Fruit fly (Drosophila melanogaster): ENCODE measurements around the gene CG5888.

CG5888 gene

dm6 chr2L:16491123-16491751 is 43.0 kb upstream of the CG5888 start, which contains the start of gene Tpr2 (continued):
- peak; percentile 39 for TF ChIP-seq kni (GFP tag; optimal IDR thresholded peaks at IDR 0.05)
- peak; percentile 11 for TF ChIP-seq CG6254 (GFP tag; optimal IDR thresholded peaks at IDR 0.05)
- TF ChIP-seq CG1529 (GFP tag; optimal IDR thresholded peaks at IDR 0.05): peak; percentile 33
- TF ChIP-seq D (optimal IDR thresholded peaks at IDR 0.05): no peak
- no peak for TF ChIP-seq D (GFP tag; optimal IDR thresholded peaks at IDR 0.05)
- TF ChIP-seq Camta (GFP tag; optimal IDR thresholded peaks at IDR 0.05): peak; percentile 71
- TF ChIP-seq CG7963 (GFP tag; IDR thresholded peaks at IDR 0.05; ENCODE audit: partially characterized antibody): peak; percentile 74; the same call in 2 of the 3 replicates
- no peak for TF ChIP-seq CG4424 (GFP tag; optimal IDR thresholded peaks at IDR 0.05)
- TF ChIP-seq psq (GFP tag; optimal IDR thresholded peaks at IDR 0.05): no peak
- peak; percentile 55 for TF ChIP-seq CG30020 (tag; optimal IDR thresholded peaks at IDR 0.05)
- peak; percentile 92 for TF ChIP-seq CG2116 (GFP tag; optimal IDR thresholded peaks at IDR 0.05)
- peak; percentile 95 for TF ChIP-seq hbn (GFP tag; IDR thresholded peaks at IDR 0.05; ENCODE audit: partially characterized antibody)
- peak in 1 of 2 experiments; percentile 29 for TF ChIP-seq bsh (GFP tag; optimal IDR thresholded peaks at IDR 0.05)
- no peak for TF ChIP-seq CG16779 (GFP tag; IDR thresholded peaks at IDR 0.05)
- peak; percentile 37 for TF ChIP-seq gcm2 (GFP tag; optimal IDR thresholded peaks at IDR 0.05)
- TF ChIP-seq CG11247 (GFP tag; IDR thresholded peaks at IDR 0.05): no peak
- TF ChIP-seq CG13123 (GFP tag; optimal IDR thresholded peaks at IDR 0.05): peak; percentile 4
- no peak for TF ChIP-seq nau (GFP tag; optimal IDR thresholded peaks at IDR 0.05)
- no peak for TF ChIP-seq CG32532 (GFP tag; IDR thresholded peaks at IDR 0.05)
- TF ChIP-seq CG9437 (GFP tag; optimal IDR thresholded peaks at IDR 0.05): peak; percentile 30
- no peak for TF ChIP-seq onecut (GFP tag; IDR thresholded peaks at IDR 0.05)
- peak; percentile 69 for TF ChIP-seq sob (GFP tag; IDR thresholded peaks at IDR 0.05)
- TF ChIP-seq CG30403 (GFP tag; optimal IDR thresholded peaks at IDR 0.05): peak; percentile 57
- TF ChIP-seq ash1 (GFP tag; optimal IDR thresholded peaks at IDR 0.05): no peak
- peak; percentile 66; the same call in 1 of the 2 replicates for TF ChIP-seq ato (GFP tag; IDR thresholded peaks at IDR 0.05; ENCODE audit: partially characterized antibody)
- 0 out of 3 replicates have a peak, but pooled peaks have one; percentile 40 for TF ChIP-seq CG11456 (GFP tag; IDR thresholded peaks at IDR 0.05)
- TF ChIP-seq grn (GFP tag; optimal IDR thresholded peaks at IDR 0.05): peak; percentile 48
- no peak for TF ChIP-seq z (GFP tag; IDR thresholded peaks at IDR 0.05)
- peak; percentile 71 for TF ChIP-seq salm (tag; optimal IDR thresholded peaks at IDR 0.05)
- TF ChIP-seq Max (GFP tag; optimal IDR thresholded peaks at IDR 0.05): peak; percentile 87
- peak; percentile 60 for TF ChIP-seq YL-1 (GFP tag; optimal IDR thresholded peaks at IDR 0.05)
- TF ChIP-seq Elba2 (GFP tag; optimal IDR thresholded peaks at IDR 0.05): no peak
- TF ChIP-seq disco-r (GFP tag; optimal IDR thresholded peaks at IDR 0.05): peak; percentile 49
- no peak for TF ChIP-seq CG6854 (GFP tag; optimal IDR thresholded peaks at IDR 0.05)
- TF ChIP-seq odd (GFP tag; optimal IDR thresholded peaks at IDR 0.05): peak; percentile 50
- no peak for TF ChIP-seq fd96Cb (tag; optimal IDR thresholded peaks at IDR 0.05)
- TF ChIP-seq TFAM (GFP tag; optimal IDR thresholded peaks at IDR 0.05): no peak
- TF ChIP-seq usp (GFP tag; optimal IDR thresholded peaks at IDR 0.05): no peak
- TF ChIP-seq Side (GFP tag; optimal IDR thresholded peaks at IDR 0.05): peak; percentile 22
- TF ChIP-seq CG17912 (GFP tag; optimal IDR thresholded peaks at IDR 0.05): peak; percentile 73
- TF ChIP-seq HmgZ (tag; optimal IDR thresholded peaks at IDR 0.05): peak; percentile 68
- peak; percentile 26 for TF ChIP-seq Deaf1 (tag; optimal IDR thresholded peaks at IDR 0.05)
- TF ChIP-seq PHDP (tag; optimal IDR thresholded peaks at IDR 0.05): peak; percentile 69
- no peak; the same call in 1 of the 2 replicates for TF ChIP-seq CG10321 (GFP tag; IDR thresholded peaks at IDR 0.05)
- peak; percentile 47 for TF ChIP-seq luna (GFP tag; optimal IDR thresholded peaks at IDR 0.05)
- TF ChIP-seq CG4617 (GFP tag; optimal IDR thresholded peaks at IDR 0.05; ENCODE audit: borderline replicate concordance): peak; percentile 64
- peak; percentile 94 for TF ChIP-seq Sin3A (optimal IDR thresholded peaks at IDR 0.05)
- peak; percentile 39 for TF ChIP-seq CG10979 (tag; optimal IDR thresholded peaks at IDR 0.05)
- TF ChIP-seq Dref (GFP tag; IDR thresholded peaks at IDR 0.05): peak; percentile 73
- peak; percentile 17 for TF ChIP-seq CG1602 (GFP tag; optimal IDR thresholded peaks at IDR 0.05)
- no peak for TF ChIP-seq CG8765 (GFP tag; IDR thresholded peaks at IDR 0.05)
